Fruit fly (Drosophila melanogaster): Measurements from ENCODE around the gene Glt.

Glt gene

dm6 chr2L:8700870-8701616 lies 28.5 kb downstream of the Glt start:
- TF ChIP-seq CrebA (GFP tag; optimal IDR thresholded peaks at IDR 0.05; ENCODE audit: borderline replicate concordance) (no peak), GATAd (GFP tag; optimal IDR thresholded peaks at IDR 0.05) (no peak), br (GFP tag; optimal IDR thresholded peaks at IDR 0.05) (no peak), Hnf4 (GFP tag; optimal IDR thresholded peaks at IDR 0.05) (peak; percentile 53), Myc (optimal IDR thresholded peaks at IDR 0.05) (no peak), Rel (GFP tag; optimal IDR thresholded peaks at IDR 0.05) (no peak), Rel (tag; optimal IDR thresholded peaks at IDR 0.05) (peak; percentile 17)

dm6 chr2L:8702907-8703626 lies 30.6 kb downstream of the Glt start:
- TF ChIP-seq foxo (GFP tag; optimal IDR thresholded peaks at IDR 0.05) (no peak), Rel (GFP tag; optimal IDR thresholded peaks at IDR 0.05) (no peak), Rel (tag; optimal IDR thresholded peaks at IDR 0.05) (peak; percentile 98)

dm6 chr2L:8704648-8705622 lies 32.4 kb downstream of the Glt start, which contains the start of gene CatB:
TSS of gene CatB (plus strand) at chr2L:8705572.
- TF ChIP-seq Rel (GFP tag; optimal IDR thresholded peaks at IDR 0.05) (peak; percentile 65), Rel (tag; optimal IDR thresholded peaks at IDR 0.05) (peak; percentile 60), tai (GFP tag; optimal IDR thresholded peaks at IDR 0.05) (no peak), GATAd (GFP tag; optimal IDR thresholded peaks at IDR 0.05) (no peak), Vsx2 (GFP tag; optimal IDR thresholded peaks at IDR 0.05; ENCODE audit: partially characterized antibody) (no peak), Hnf4 (GFP tag; optimal IDR thresholded peaks at IDR 0.05) (peak; percentile 72), woc (GFP tag; optimal IDR thresholded peaks at IDR 0.05) (peak; percentile 10), dl (GFP tag; optimal IDR thresholded peaks at IDR 0.05; ENCODE audit: insufficient read depth in 1 of 2, partially characterized antibody in 2 of 2) (no peak), CrebA (GFP tag; optimal IDR thresholded peaks at IDR 0.05; ENCODE audit: borderline replicate concordance) (peak; percentile 92), Myc (optimal IDR thresholded peaks at IDR 0.05) (no peak), Sp1 (GFP tag; optimal IDR thresholded peaks at IDR 0.05) (peak; percentile 64), brk (GFP tag; optimal IDR thresholded peaks at IDR 0.05) (peak; percentile 73), fru (GFP tag; optimal IDR thresholded peaks at IDR 0.05) (no peak), h (GFP tag; optimal IDR thresholded peaks at IDR 0.05) (peak; percentile 66), Abd-B (GFP tag; optimal IDR thresholded peaks at IDR 0.05) (no peak), br (GFP tag; optimal IDR thresholded peaks at IDR 0.05) (peak; percentile 16), Jra (GFP tag; optimal IDR thresholded peaks at IDR 0.05) (no peak), foxo (GFP tag; optimal IDR thresholded peaks at IDR 0.05) (peak in 1 of 2 experiments; percentile 33), CG32264 (GFP tag; optimal IDR thresholded peaks at IDR 0.05) (no peak)

dm6 chr2L:8707522-8707921 lies 35.0 kb downstream of the Glt start:
- TF ChIP-seq brk (GFP tag; optimal IDR thresholded peaks at IDR 0.05) (no peak), sv (GFP tag; optimal IDR thresholded peaks at IDR 0.05) (no peak), Dfd (GFP tag; optimal IDR thresholded peaks at IDR 0.05) (no peak), Vsx2 (GFP tag; optimal IDR thresholded peaks at IDR 0.05; ENCODE audit: partially characterized antibody) (no peak), GATAd (GFP tag; optimal IDR thresholded peaks at IDR 0.05) (no peak), Rel (GFP tag; optimal IDR thresholded peaks at IDR 0.05) (no peak), Rel (tag; optimal IDR thresholded peaks at IDR 0.05) (no peak), foxo (GFP tag; optimal IDR thresholded peaks at IDR 0.05) (no peak)

- TF ChIP-seq Abd-B (GFP tag; optimal IDR thresholded peaks at IDR 0.05) (no peak), Jra (GFP tag; optimal IDR thresholded peaks at IDR 0.05) (no peak), Dfd (GFP tag; optimal IDR thresholded peaks at IDR 0.05) (no peak), Hr83 (GFP tag; optimal IDR thresholded peaks at IDR 0.05; ENCODE audit: poor library complexity, severe bottlenecking) (no peak), rgr (GFP tag; optimal IDR thresholded peaks at IDR 0.05) (no peak), lola (GFP tag; optimal IDR thresholded peaks at IDR 0.05) (no peak), CrebA (GFP tag; optimal IDR thresholded peaks at IDR 0.05; ENCODE audit: borderline replicate concordance) (no peak), sv (GFP tag; optimal IDR thresholded peaks at IDR 0.05) (no peak), HLH106 (tag; optimal IDR thresholded peaks at IDR 0.05) (no peak), Hnf4 (GFP tag; optimal IDR thresholded peaks at IDR 0.05) (peak; percentile 23), tai (GFP tag; optimal IDR thresholded peaks at IDR 0.05) (no peak), foxo (GFP tag; optimal IDR thresholded peaks at IDR 0.05) (no peak), Rel (GFP tag; optimal IDR thresholded peaks at IDR 0.05) (no peak), Rel (tag; optimal IDR thresholded peaks at IDR 0.05) (peak; percentile 41), Sp1 (GFP tag; optimal IDR thresholded peaks at IDR 0.05) (no peak), jim (GFP tag; optimal IDR thresholded peaks at IDR 0.05) (no peak), h (GFP tag; optimal IDR thresholded peaks at IDR 0.05) (no peak), Vsx2 (GFP tag; optimal IDR thresholded peaks at IDR 0.05; ENCODE audit: partially characterized antibody) (peak; percentile 59), psq (GFP tag; optimal IDR thresholded peaks at IDR 0.05) (no peak)
These were observed 36.0 kb downstream of the Glt start for dm6 chr2L:8708399-8709077.

All from whole organism, wandering third instar larva.